Worm (Caenorhabditis elegans) whole organism, late embryonic: ENCODE data around the gene ndub-6.

Experiments used
- C08G9.2 ChIP-seq: sonication (generic microtip); optimal IDR thresholded peaks from 2 replicates; lab custom pipeline; 2016; ENCODE audit warnings: mild to moderate bottlenecking, missing genetic modification characterization, moderate library complexity, missing compliant biosample characterization
- ceh-18 ChIP-seq: sonication (generic microtip); optimal IDR thresholded peaks from 2 replicates; lab custom pipeline; 2016; ENCODE audit warnings: missing genetic modification characterization, missing compliant biosample characterization
- ceh-2 ChIP-seq: sonication (generic microtip); optimal IDR thresholded peaks from 2 replicates; lab custom pipeline; 2016; ENCODE audit warnings: missing genotype, missing genetic modification characterization, missing compliant biosample characterization
- ceh-45 ChIP-seq: fragments of 200-800 bp; sonication (Bioruptor generic); IDR thresholded peaks from 2 replicates; pipeline ENCODE4 v1.3.6; 2022; ENCODE audit warnings: missing genetic modification reagents, missing genetic modification characterization, missing compliant biosample characterization
- ceh-6 ChIP-seq: fragments of 200-800 bp; sonication (Bioruptor generic); optimal IDR thresholded peaks from 2 replicates; lab custom pipeline; 2018; ENCODE audit warnings: mild to moderate bottlenecking, missing genetic modification characterization, missing compliant biosample characterization
- elt-4 ChIP-seq: sonication (generic microtip); optimal IDR thresholded peaks from 2 replicates; lab custom pipeline; 2016; ENCODE audit warnings: missing genetic modification characterization, missing compliant biosample characterization
- ets-4 ChIP-seq: sonication (generic microtip); optimal IDR thresholded peaks from 2 replicates; lab custom pipeline; 2016; ENCODE audit warnings: missing genetic modification characterization, missing compliant biosample characterization
- hlh-30 ChIP-seq: sonication (generic microtip); optimal IDR thresholded peaks from 2 replicates; lab custom pipeline; 2017; ENCODE audit warnings: antibody characterized with exemption, missing genetic modification characterization, missing compliant biosample characterization; ENCODE audit not compliant: insufficient read depth
- pag-3 ChIP-seq: sonication (generic microtip); optimal IDR thresholded peaks from 2 replicates; lab custom pipeline; 2016; ENCODE audit warnings: missing compliant biosample characterization, missing genetic modification characterization, borderline replicate concordance
- pha-2 ChIP-seq: sonication (generic microtip); optimal IDR thresholded peaks from 2 replicates; lab custom pipeline; 2017; ENCODE audit warnings: mild to moderate bottlenecking, missing genetic modification characterization, missing compliant biosample characterization

ce11 chrIV:11651965-11652453, at the start of gene ndub-6, which contains the start of gene acl-3:
- TF ChIP-seq C08G9.2 (tag; lab: Kevin White, UChicago) = no peak
- no peak for TF ChIP-seq ets-4 (tag; lab: Kevin White, UChicago)
- TF ChIP-seq elt-4 (tag; lab: Kevin White, UChicago) = no peak
- no peak for TF ChIP-seq pha-2 (tag; lab: Kevin White, UChicago)
- no peak for TF ChIP-seq ceh-18
- TF ChIP-seq ceh-45 (GFP tag; lab: Robert Waterston, UW) = no peak
- TF ChIP-seq pag-3 = no peak
- TF ChIP-seq hlh-30 (tag; lab: Kevin White, UChicago) = no peak
- no peak for TF ChIP-seq ceh-6 (GFP tag; lab: Kevin White, UChicago)
- no peak for TF ChIP-seq ceh-2
